Worm (Caenorhabditis elegans): ENCODE data around the gene T28H10.2.

DNA sequence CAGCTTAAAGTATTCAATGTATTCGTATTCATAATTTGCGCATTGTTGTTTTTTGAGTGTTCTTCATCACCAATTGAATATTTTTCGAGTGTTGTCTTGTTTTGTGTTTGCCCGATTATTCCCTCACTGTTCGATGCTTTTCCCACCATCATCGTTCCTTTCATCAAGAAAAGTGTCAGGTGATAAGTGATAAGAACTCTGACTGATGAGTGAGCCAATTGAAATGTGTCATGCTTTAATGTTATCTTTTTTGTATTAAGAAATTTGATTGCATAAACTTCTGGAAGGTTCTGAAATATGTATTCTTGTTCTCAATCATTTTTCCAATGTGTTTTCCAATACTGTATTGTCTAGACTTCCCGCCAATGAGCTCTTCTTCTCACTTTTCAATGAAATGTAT, 37.4 kb downstream of the T28H10.2 start:
- TF ChIP-seq med-1 (GFP tag; optimal IDR thresholded peaks at IDR 0.05; ENCODE audit: insufficient read depth) (no peak), T22C8.4 (GFP tag; IDR thresholded peaks at IDR 0.05) (no peak), ref-1 (GFP tag; conservative IDR thresholded peaks at IDR 0.05) (no peak), ztf-23 (GFP tag; IDR thresholded peaks at IDR 0.05) (no peak), flt-1 (GFP tag; IDR thresholded peaks at IDR 0.05) (no peak), tab-1 (GFP tag; IDR thresholded peaks at IDR 0.05) (no peak), klf-2 (GFP tag; conservative IDR thresholded peaks at IDR 0.05) (no peak)
